Fruit fly (Drosophila melanogaster): ENCODE measurements around the gene CG34345.
A peak's percentile ranks its signal among the peaks of the same experiment; 100 is the strongest.

The CG34345 gene

DNA sequence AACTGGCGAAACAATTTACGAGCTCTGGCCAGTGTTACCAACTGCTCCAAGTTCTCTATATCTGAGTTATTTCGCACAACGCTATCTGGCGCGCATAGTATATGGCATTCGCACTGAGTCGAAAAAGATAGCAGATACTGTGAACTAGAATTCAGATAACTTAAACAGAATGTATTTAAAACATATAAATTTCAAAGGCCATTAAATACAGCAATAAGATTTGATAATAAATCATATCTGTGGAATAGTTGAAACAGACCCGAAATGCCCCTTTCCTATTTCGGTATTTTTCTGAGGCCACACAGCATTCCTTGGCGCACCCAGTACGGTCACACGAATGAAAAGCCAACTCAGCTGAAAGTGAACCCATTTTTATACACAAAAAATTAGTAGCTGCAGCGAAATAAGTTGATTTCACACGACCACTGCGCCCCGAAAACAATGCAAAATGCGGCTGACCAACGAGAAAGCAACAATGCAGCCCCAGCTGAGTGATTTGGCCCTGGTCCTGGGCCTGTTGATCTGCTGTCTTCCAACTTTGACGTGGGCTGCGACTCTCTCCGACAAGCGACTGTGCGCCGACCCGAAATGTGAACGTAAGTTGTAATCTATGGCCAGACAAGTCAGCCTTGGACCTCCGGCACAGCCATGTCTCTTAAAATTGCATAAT, 26.3 kb downstream of the CG34345 start, which contains the start of the genes CG31635 and Tango1 (continued):
- TF ChIP-seq CG16813 (GFP tag; IDR thresholded peaks at IDR 0.05; ENCODE audit: partially characterized antibody) (no peak), CG8290 (GFP tag; optimal IDR thresholded peaks at IDR 0.05) (peak; percentile 24), CG8290 (tag; optimal IDR thresholded peaks at IDR 0.05) (no peak), Gsc (GFP tag; IDR thresholded peaks at IDR 0.05) (no peak), CG7987 (GFP tag; optimal IDR thresholded peaks at IDR 0.05) (no peak), zen (tag; optimal IDR thresholded peaks at IDR 0.05) (peak; percentile 3), CG6813 (GFP tag; optimal IDR thresholded peaks at IDR 0.05) (no peak), CG10979 (tag; optimal IDR thresholded peaks at IDR 0.05) (no peak), scrt (GFP tag; optimal IDR thresholded peaks at IDR 0.05) (no peak), CG7928 (GFP tag; optimal IDR thresholded peaks at IDR 0.05) (peak; percentile 13), CG12071 (GFP tag; optimal IDR thresholded peaks at IDR 0.05) (no peak), nerfin-2 (GFP tag; IDR thresholded peaks at IDR 0.05; ENCODE audit: partially characterized antibody) (no peak), CG11398 (GFP tag; optimal IDR thresholded peaks at IDR 0.05) (no peak), rib (GFP tag; IDR thresholded peaks at IDR 0.05) (no peak), tap (tag; optimal IDR thresholded peaks at IDR 0.05) (no peak), CG4404 (GFP tag; IDR thresholded peaks at IDR 0.05) (no peak), nmo (GFP tag; optimal IDR thresholded peaks at IDR 0.05) (peak; percentile 76), Hmr (GFP tag; optimal IDR thresholded peaks at IDR 0.05) (no peak), CG13287 (GFP tag; IDR thresholded peaks at IDR 0.05; ENCODE audit: partially characterized antibody) (peak; percentile 24; the same call in 1 of the 2 replicates), jing (GFP tag; optimal IDR thresholded peaks at IDR 0.05) (no peak), ATbp (GFP tag; optimal IDR thresholded peaks at IDR 0.05) (no peak), gfzf (GFP tag; optimal IDR thresholded peaks at IDR 0.05) (peak; percentile 96), bab2 (GFP tag; optimal IDR thresholded peaks at IDR 0.05) (no peak), CG7372 (GFP tag; IDR thresholded peaks at IDR 0.05) (0 out of 2 replicates have a peak, but pooled peaks have one; percentile 14), CG9797 (GFP tag; optimal IDR thresholded peaks at IDR 0.05) (peak; percentile 97), danr (GFP tag; IDR thresholded peaks at IDR 0.05) (no peak), CG4854 (GFP tag; optimal IDR thresholded peaks at IDR 0.05) (no peak), peb (GFP tag; IDR thresholded peaks at IDR 0.05) (no peak), zf30C (GFP tag; optimal IDR thresholded peaks at IDR 0.05) (no peak), ssp (GFP tag; IDR thresholded peaks at IDR 0.05) (peak; percentile 95), sens (GFP tag) (no peak), TFAM (GFP tag; optimal IDR thresholded peaks at IDR 0.05) (no peak), phol (tag; optimal IDR thresholded peaks at IDR 0.05) (peak; percentile 61), Vsx1 (GFP tag; optimal IDR thresholded peaks at IDR 0.05) (no peak), stwl (tag; optimal IDR thresholded peaks at IDR 0.05) (peak; percentile 66), CG1024 (GFP tag; IDR thresholded peaks at IDR 0.05) (no peak), CG14441 (GFP tag; IDR thresholded peaks at IDR 0.05) (0 out of 2 replicates have a peak, but pooled peaks have one; percentile 14), Dip3 (GFP tag; optimal IDR thresholded peaks at IDR 0.05) (peak; percentile 12), CG16815 (GFP tag; optimal IDR thresholded peaks at IDR 0.05) (no peak), CG18764 (GFP tag; optimal IDR thresholded peaks at IDR 0.05) (no peak), CG2120 (GFP tag; optimal IDR thresholded peaks at IDR 0.05) (peak; percentile 39), CG4617 (GFP tag; optimal IDR thresholded peaks at IDR 0.05; ENCODE audit: borderline replicate concordance) (peak; percentile 68), CG4820 (GFP tag; optimal IDR thresholded peaks at IDR 0.05) (no peak), sqz (GFP tag; optimal IDR thresholded peaks at IDR 0.05) (no peak), CG32532 (GFP tag; IDR thresholded peaks at IDR 0.05) (no peak), Usf (GFP tag; optimal IDR thresholded peaks at IDR 0.05) (no peak), CG34376 (GFP tag; optimal IDR thresholded peaks at IDR 0.05) (peak; percentile 4), B-H1 (GFP tag; IDR thresholded peaks at IDR 0.05) (no peak), insv (GFP tag; optimal IDR thresholded peaks at IDR 0.05) (no peak), CG12659 (GFP tag; optimal IDR thresholded peaks at IDR 0.05) (peak; percentile 71)

All from whole organism, embryonic.